Worm (Caenorhabditis elegans) whole organism, L1 larva: ENCODE results near the gene spp-26.
A peak's percentile ranks its signal among the peaks of the same experiment; 100 is the strongest.

Experiments
- C04F5.9 ChIP-seq: sonication (generic microtip); optimal IDR thresholded peaks from 2 replicates; lab custom pipeline; 2016; ENCODE audit warnings: missing genetic modification characterization, missing compliant biosample characterization
- C16A3.4 ChIP-seq: fragments of 150-350 bp; optimal IDR thresholded peaks from 2 replicates; lab custom pipeline; 2014; ENCODE audit warnings: missing biosample characterization, missing genetic modification characterization
- ama-1 ChIP-seq: fragments of 150-350 bp; optimal IDR thresholded peaks from 2 replicates; lab custom pipeline; 2014
- ceh-8 ChIP-seq: fragments of 200-800 bp; sonication (Bioruptor generic); optimal IDR thresholded peaks from 2 replicates; lab custom pipeline; 2018; ENCODE audit warnings: mild to moderate bottlenecking, missing genetic modification characterization, moderate library complexity, missing compliant biosample characterization
- ces-1 ChIP-seq: fragments of 150-350 bp; optimal IDR thresholded peaks from 2 replicates; lab custom pipeline; 2014; ENCODE audit warnings: missing biosample characterization, missing genetic modification reagents, missing genetic modification characterization
- dpl-1 ChIP-seq, 3 experiments: fragments of 150-350 bp in 2 of 3; sonication (generic microtip) in 1 of 3; optimal IDR thresholded peaks; 2 replicates each; lab custom pipeline; 2014 to 2017; ENCODE audit warnings: missing biosample characterization in 3 of 3, missing genetic modification characterization in 3 of 3, missing genetic modification reagents in 3 of 3
- efl-1 ChIP-seq, 4 experiments: fragments of 150-350 bp; optimal IDR thresholded peaks in 3 of 4; peaks in 1 of 4; 1 replicate in 1 of 4; 2 replicates in 3 of 4; lab custom pipeline; 2014; ENCODE audit warnings: missing biosample characterization in 2 of 4, missing genetic modification characterization in 2 of 4, missing genetic modification reagents in 2 of 4
- egl-27 ChIP-seq, 2 experiments: fragments of 150-350 bp in 1 of 2; sonication (generic microtip); optimal IDR thresholded peaks; 3 replicates each; lab custom pipeline; 2017 to 2018; ENCODE audit warnings: missing biosample characterization in 2 of 2, missing genetic modification characterization in 2 of 2, missing genetic modification reagents in 2 of 2
- elt-2 ChIP-seq: sonication (generic microtip); optimal IDR thresholded peaks from 2 replicates; lab custom pipeline; 2016; ENCODE audit warnings: missing genetic modification characterization, mild to moderate bottlenecking, inconsistent platforms, missing compliant biosample characterization, missing genetic modification reagents
- ets-5 ChIP-seq: fragments of 200-800 bp; sonication (Bioruptor generic); IDR thresholded peaks from 2 replicates; pipeline ENCODE4 v1.3.6; 2022; ENCODE audit warnings: missing genetic modification characterization, missing compliant biosample characterization
- fos-1 ChIP-seq: fragments of 150-350 bp; optimal IDR thresholded peaks from 2 replicates; lab custom pipeline; 2014; ENCODE audit warnings: missing biosample characterization, missing genetic modification characterization
- grh-1 ChIP-seq: fragments of 200-800 bp; sonication (Bioruptor generic); IDR thresholded peaks from 2 replicates; pipeline ENCODE4 v1.3.6; 2022; ENCODE audit warnings: missing genetic modification reagents, missing genetic modification characterization, missing compliant biosample characterization
- hlh-17 ChIP-seq: fragments of 200-800 bp; sonication (Bioruptor generic); optimal IDR thresholded peaks from 2 replicates; lab custom pipeline; 2018; ENCODE audit warnings: missing genetic modification characterization, mild to moderate bottlenecking, missing compliant biosample characterization, moderate library complexity, borderline replicate concordance
- hpl-2 ChIP-seq: fragments of 150-350 bp; optimal IDR thresholded peaks from 2 replicates; lab custom pipeline; 2014; ENCODE audit warnings: missing biosample characterization, missing genetic modification reagents, missing genetic modification characterization
- isw-1 ChIP-seq: fragments of 200-800 bp; sonication (Bioruptor generic); IDR thresholded peaks from 2 replicates; pipeline ENCODE4 v1.3.6; 2022; ENCODE audit warnings: missing genetic modification characterization, missing compliant biosample characterization
- lin-13 ChIP-seq: fragments of 150-350 bp; optimal IDR thresholded peaks from 2 replicates; lab custom pipeline; 2014; ENCODE audit warnings: missing biosample characterization, missing genetic modification reagents, missing genetic modification characterization
- lin-39 ChIP-seq: fragments of 150-350 bp; optimal IDR thresholded peaks from 2 replicates; lab custom pipeline; 2014; ENCODE audit warnings: missing biosample characterization, missing genetic modification reagents, missing genetic modification characterization
- mdl-1 ChIP-seq, 2 experiments: fragments of 150-350 bp; optimal IDR thresholded peaks; 2 replicates each; lab custom pipeline; 2014 to 2017; ENCODE audit warnings: missing biosample characterization in 2 of 2, missing genetic modification characterization in 2 of 2, inconsistent platforms in 1 of 2
- mep-1 ChIP-seq: fragments of 150-350 bp; optimal IDR thresholded peaks from 2 replicates; lab custom pipeline; 2014; ENCODE audit warnings: missing biosample characterization, missing genetic modification characterization
- nhr-19 ChIP-seq: fragments of 200-800 bp; sonication (Bioruptor generic); conservative IDR thresholded peaks from 2 replicates; pipeline ENCODE4 v1.3.6; 2022; ENCODE audit warnings: missing genetic modification characterization, missing compliant biosample characterization
- nhr-237 ChIP-seq: fragments of 150-350 bp; optimal IDR thresholded peaks from 2 replicates; lab custom pipeline; 2014; ENCODE audit warnings: missing biosample characterization, missing genetic modification characterization
- nhr-28 ChIP-seq: fragments of 150-350 bp; optimal IDR thresholded peaks from 2 replicates; lab custom pipeline; 2014; ENCODE audit warnings: missing biosample characterization, missing genetic modification characterization
- nhr-76 ChIP-seq: sonication (generic microtip); optimal IDR thresholded peaks from 2 replicates; lab custom pipeline; 2017; ENCODE audit warnings: missing biosample characterization, missing genetic modification characterization
- nhr-77 ChIP-seq: fragments of 150-350 bp; optimal IDR thresholded peaks from 2 replicates; lab custom pipeline; 2014; ENCODE audit warnings: missing biosample characterization, missing genetic modification characterization
- nhr-90 ChIP-seq: sonication (generic microtip); optimal IDR thresholded peaks from 2 replicates; lab custom pipeline; 2016; ENCODE audit warnings: mild to moderate bottlenecking, missing genetic modification characterization, missing compliant biosample characterization; ENCODE audit not compliant: poor library complexity
- pax-3 ChIP-seq: fragments of 200-800 bp; sonication (Bioruptor generic); optimal IDR thresholded peaks from 2 replicates; lab custom pipeline; 2018; ENCODE audit warnings: mild to moderate bottlenecking, missing genetic modification characterization, moderate library complexity, missing compliant biosample characterization
- pqm-1 ChIP-seq: sonication (generic microtip); optimal IDR thresholded peaks from 3 replicates; lab custom pipeline; 2017; ENCODE audit warnings: missing biosample characterization, missing genetic modification characterization
- snu-23 ChIP-seq: sonication (generic microtip); optimal IDR thresholded peaks from 2 replicates; lab custom pipeline; 2016; ENCODE audit warnings: missing genetic modification characterization, missing compliant biosample characterization
- sptf-1 ChIP-seq: fragments of 150-350 bp; optimal IDR thresholded peaks from 2 replicates; lab custom pipeline; 2014; ENCODE audit warnings: missing biosample characterization, missing genetic modification characterization
- sup-37 ChIP-seq: fragments of 200-800 bp; sonication (Bioruptor generic); optimal IDR thresholded peaks from 2 replicates; lab custom pipeline; 2018; ENCODE audit warnings: mild to moderate bottlenecking, missing genetic modification characterization, missing compliant biosample characterization
- unc-30 ChIP-seq: sonication (generic microtip); optimal IDR thresholded peaks from 2 replicates; lab custom pipeline; 2017; ENCODE audit warnings: missing biosample characterization, missing genetic modification characterization
- unc-62 ChIP-seq: fragments of 150-350 bp; optimal IDR thresholded peaks from 2 replicates; lab custom pipeline; 2014; ENCODE audit warnings: missing biosample characterization, missing genetic modification reagents, missing genetic modification characterization
- xbp-1 ChIP-seq: sonication (generic microtip); optimal IDR thresholded peaks from 2 replicates; lab custom pipeline; 2016; ENCODE audit warnings: missing genetic modification characterization, missing compliant biosample characterization
- ztf-11 ChIP-seq, 2 experiments: sonication (generic microtip); optimal IDR thresholded peaks; 2 replicates each; lab custom pipeline; 2016 to 2017; ENCODE audit warnings: missing genetic modification characterization in 2 of 2, missing biosample characterization in 1 of 2, missing compliant biosample characterization in 1 of 2

Gene spp-26

DNA sequence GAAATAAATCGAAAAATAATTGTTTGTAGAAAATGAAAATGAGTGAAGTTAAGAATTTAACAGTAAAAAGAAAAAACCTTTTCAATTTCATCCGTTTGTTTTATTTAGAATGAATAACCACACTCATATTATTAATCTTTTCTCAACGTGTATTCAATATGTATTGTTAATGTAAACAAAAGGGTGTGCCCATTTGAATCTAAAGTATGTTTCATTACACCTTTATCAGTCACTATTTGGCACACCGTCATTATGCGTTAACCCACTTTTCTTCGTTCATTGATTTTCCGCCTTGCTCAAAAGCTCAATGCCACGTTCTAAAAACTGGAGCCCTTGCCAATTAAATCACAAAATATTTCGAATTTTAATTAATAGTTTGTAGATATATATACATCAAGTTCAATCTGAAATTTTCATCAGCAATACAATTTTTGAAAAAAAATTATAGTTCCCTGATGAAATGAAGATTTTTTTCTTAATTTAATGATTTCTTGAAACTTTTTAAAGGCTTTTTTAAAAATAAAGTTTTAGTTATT lies 6.9 kb upstream of the spp-26 start, which contains the start of gene K04A8.1:
Gene K04A8.1 (plus strand): TSS at position 486 of the 536 bp plus-strand sequence.
- TF ChIP-seq elt-2 (tag; lab: Kevin White, UChicago) (peak; percentile 4), unc-30 (tag; lab: Kevin White, UChicago) (no peak)

DNA sequence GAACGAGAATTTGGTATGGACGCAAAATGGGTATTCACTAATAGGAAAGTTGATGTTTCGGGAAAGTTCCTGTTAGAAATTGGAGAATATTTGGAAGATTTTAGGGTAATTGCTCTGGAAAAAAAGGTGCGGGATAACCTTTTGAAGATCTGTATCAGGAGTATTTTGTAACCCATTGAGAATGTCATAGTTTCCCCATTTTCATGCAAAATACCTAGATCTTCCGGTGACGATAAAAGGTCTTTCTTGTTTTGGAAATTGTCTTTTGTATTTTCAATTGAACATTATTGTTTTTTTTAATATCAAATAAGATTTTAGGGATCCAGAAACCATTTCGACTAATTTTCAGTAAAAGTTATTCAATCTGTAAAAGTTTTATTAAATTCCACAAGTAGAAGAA lies 2.6 kb upstream of the spp-26 start, which contains the start of gene spp-19:
Gene spp-19 (minus strand): TSS at position 101 of the 400 bp plus-strand sequence.
- TF ChIP-seq C16A3.4 (tag; lab: Kevin White, UChicago) (no peak), lin-13 (GFP tag; lab: Kevin White, UChicago) (no peak), unc-30 (tag; lab: Kevin White, UChicago) (no peak), isw-1 (GFP tag; lab: Robert Waterston, UW) (no peak), egl-27 (tag; optimal IDR thresholded peaks at IDR 0.05; lab: Kevin White, UChicago) (no peak), hpl-2 (GFP tag; lab: Kevin White, UChicago) (no peak), nhr-237 (tag; lab: Kevin White, UChicago) (no peak), pqm-1 (no peak), xbp-1 (no peak), fos-1 (tag; lab: Kevin White, UChicago) (no peak), ces-1 (GFP tag; lab: Kevin White, UChicago) (no peak), mep-1 (tag; lab: Kevin White, UChicago) (no peak), dpl-1 (GFP tag; optimal IDR thresholded peaks at IDR 0.05; lab: Kevin White, UChicago) (no peak), unc-62 (GFP tag; lab: Kevin White, UChicago) (no peak), nhr-28 (tag; lab: Kevin White, UChicago) (no peak)

DNA sequence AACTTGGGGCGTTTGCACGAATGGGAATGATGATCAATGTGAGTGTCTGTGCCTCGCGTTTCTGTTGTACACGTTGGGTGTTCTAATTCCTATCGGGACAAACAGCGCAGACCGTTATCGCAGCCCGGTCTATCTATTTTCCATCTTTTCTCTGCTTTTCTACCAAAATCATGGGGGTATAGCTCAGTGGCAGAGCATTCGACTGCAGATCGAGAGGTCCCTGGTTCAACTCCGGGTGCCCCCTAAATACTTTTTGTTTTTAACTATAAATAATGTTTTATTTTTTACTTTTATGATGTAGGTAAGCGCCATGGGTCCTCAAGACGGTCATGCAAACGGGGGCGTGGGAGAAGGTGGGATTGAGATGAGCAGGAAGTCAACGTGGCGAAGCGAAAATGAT lies 580 bp upstream of the spp-26 start:
- no peak for TF ChIP-seq nhr-19 (GFP tag; lab: Robert Waterston, UW)
- TF ChIP-seq dpl-1 (GFP tag; optimal IDR thresholded peaks at IDR 0.05; lab: Kevin White, UChicago): no peak
- TF ChIP-seq nhr-90 (tag; lab: Kevin White, UChicago): peak; percentile 18
- no peak for TF ChIP-seq grh-1
- no peak for TF ChIP-seq ets-5 (GFP tag; lab: Robert Waterston, UW)
- TF ChIP-seq isw-1 (GFP tag; lab: Robert Waterston, UW): no peak
- no peak for TF ChIP-seq sptf-1

DNA sequence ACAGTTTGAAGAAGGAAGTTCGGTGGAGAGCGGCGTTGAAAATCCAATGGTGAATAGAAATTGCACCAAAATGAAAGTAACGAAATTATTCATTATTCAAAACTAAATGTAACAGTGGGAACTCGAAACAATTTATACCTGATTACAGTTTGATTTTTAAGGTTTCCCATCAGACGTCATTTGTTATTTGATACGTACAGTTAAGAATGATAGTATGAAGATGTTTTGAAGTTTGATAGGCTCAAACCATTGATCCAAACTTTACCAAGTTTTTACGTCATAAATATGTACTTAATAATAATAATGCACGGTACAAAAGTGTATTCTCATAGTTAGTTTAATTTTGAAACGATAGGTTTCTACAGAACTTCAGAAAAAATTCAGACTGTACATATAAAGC lies 902 bp downstream of the spp-26 start, which contains the start of gene spp-20:
Gene spp-20 (minus strand): TSS at position 101 of the 400 bp plus-strand sequence.
- TF ChIP-seq mep-1 (tag; lab: Kevin White, UChicago) (no peak), hpl-2 (GFP tag; lab: Kevin White, UChicago) (no peak), isw-1 (GFP tag; lab: Robert Waterston, UW) (no peak), nhr-90 (tag; lab: Kevin White, UChicago) (no peak), lin-39 (tag; lab: Kevin White, UChicago) (no peak), hlh-17 (GFP tag; lab: Kevin White, UChicago) (no peak)

DNA sequence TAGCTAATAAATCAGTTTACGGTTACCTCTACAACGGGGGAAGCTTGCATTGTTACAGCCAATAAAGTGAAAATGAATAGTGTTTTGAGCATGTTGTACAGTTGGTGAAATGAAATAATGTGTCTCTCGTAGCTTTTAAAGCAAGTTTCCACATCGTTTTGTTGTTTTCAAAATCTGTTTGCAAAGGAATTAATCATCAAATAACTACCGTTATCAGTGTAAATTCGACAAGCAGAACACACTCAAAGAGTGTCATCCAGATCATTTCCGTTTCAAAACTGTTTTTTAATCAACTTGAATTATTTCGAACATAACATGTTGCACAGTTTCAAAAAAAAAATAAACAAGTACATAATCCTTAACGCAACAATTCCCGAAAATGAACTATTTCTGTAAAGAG lies 2.0 kb downstream of the spp-26 start, which contains the start of gene spp-27:
Gene spp-27 (minus strand): TSS at position 101 of the 400 bp plus-strand sequence.
- TF ChIP-seq nhr-28 (tag; lab: Kevin White, UChicago): no peak

DNA sequence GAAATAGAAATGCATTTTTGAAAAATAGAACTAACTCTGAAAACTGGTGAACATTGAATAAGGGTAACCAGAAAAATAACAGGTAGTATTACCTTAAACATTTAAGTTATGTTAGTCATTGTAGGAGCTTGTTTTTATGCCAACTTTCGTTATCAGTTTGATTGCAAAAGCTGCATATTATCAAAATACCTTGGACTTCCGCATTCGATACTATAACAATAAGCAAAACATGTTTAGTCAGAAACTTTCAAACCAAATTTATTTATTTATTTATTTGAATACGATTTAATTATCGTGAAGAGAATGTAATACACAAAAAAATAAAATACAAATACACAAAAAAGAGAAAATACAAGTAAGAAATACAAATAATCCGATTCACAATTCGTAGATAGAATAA lies 4.7 kb downstream of the spp-26 start, which contains the start of gene K04A8.19:
Gene K04A8.19 (minus strand): TSS at position 101 of the 400 bp plus-strand sequence.
- TF ChIP-seq C04F5.9: no peak
- no peak for TF ChIP-seq pax-3 (tag; lab: Kevin White, UChicago)
- no peak for TF ChIP-seq mdl-1 (tag; optimal IDR thresholded peaks at IDR 0.05; lab: Kevin White, UChicago)
- TF ChIP-seq nhr-76: no peak
- no peak for TF ChIP-seq nhr-77
- no peak for TF ChIP-seq sup-37 (GFP tag; lab: Kevin White, UChicago)
- no peak for TF ChIP-seq nhr-28 (tag; lab: Kevin White, UChicago)
- no peak for TF ChIP-seq sptf-1
- no peak for TF ChIP-seq snu-23 (GFP tag; lab: Kevin White, UChicago)
- TF ChIP-seq efl-1 (optimal IDR thresholded peaks at IDR 0.05; lab: Kevin White, UChicago): no peak
- TF ChIP-seq efl-1 (GFP tag; optimal IDR thresholded peaks at IDR 0.05 in 1 of 2; lab: Kevin White, UChicago): no peak
- no peak for TF ChIP-seq ceh-8
- TF ChIP-seq ztf-11 (tag; optimal IDR thresholded peaks at IDR 0.05; lab: Kevin White, UChicago): no peak
- TF ChIP-seq ama-1 (lab: Kevin White, UChicago): no peak
